Worm (Caenorhabditis elegans): ENCODE data around the gene ugt-46.

Gene ugt-46

DNA sequence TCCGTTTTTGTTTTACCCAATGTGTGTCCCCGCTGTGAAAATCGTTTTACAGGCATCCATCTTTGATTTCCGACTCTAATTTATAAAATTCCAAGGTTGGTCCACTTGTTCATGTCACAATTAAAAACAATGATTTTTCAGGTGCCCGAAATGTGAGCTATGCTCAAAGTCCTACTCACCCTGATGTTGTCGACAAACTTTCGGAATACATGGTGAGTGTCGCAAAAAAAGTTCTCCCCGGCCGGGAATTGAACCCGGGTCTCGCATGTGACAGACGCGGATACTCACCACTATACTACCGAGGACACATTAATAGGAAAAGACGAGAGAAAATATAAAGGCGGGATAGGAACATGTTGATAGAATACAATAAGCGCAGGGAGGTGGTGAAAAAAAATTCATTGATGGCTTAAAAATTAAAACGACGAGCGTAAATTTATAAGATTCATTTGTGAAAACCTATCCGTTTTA lies 40.4 kb downstream of the ugt-46 start, which contains the start of gene egl-17 (continued):
- peak; percentile 69 for TF ChIP-seq atf-7 (tag; optimal IDR thresholded peaks at IDR 0.05)
- peak; percentile 68 for TF ChIP-seq lir-1 (GFP tag; conservative IDR thresholded peaks at IDR 0.05)
- TF ChIP-seq snpc-4 (GFP tag; optimal IDR thresholded peaks at IDR 0.05): peak; percentile 79
- TF ChIP-seq snpc-4 (tag; optimal IDR thresholded peaks at IDR 0.05): peak; percentile 41 to 79 (median 75)
- peak; percentile 96 for TF ChIP-seq nhr-90 (tag; optimal IDR thresholded peaks at IDR 0.05)
- no peak for TF ChIP-seq F55B11.4 (tag; optimal IDR thresholded peaks at IDR 0.05; ENCODE audit: borderline replicate concordance, insufficient read depth)
- no peak for TF ChIP-seq efl-1 (GFP tag; optimal IDR thresholded peaks at IDR 0.05)
- peak; percentile 58 for TF ChIP-seq madf-6 (GFP tag; IDR thresholded peaks at IDR 0.05)
- TF ChIP-seq ekl-4 (GFP tag; IDR thresholded peaks at IDR 0.05): peak; percentile 79; the same call in 1 of the 2 replicates
- TF ChIP-seq madf-3 (GFP tag; IDR thresholded peaks at IDR 0.05): no peak
- TF ChIP-seq mxl-1 (tag; optimal IDR thresholded peaks at IDR 0.05): peak; percentile 94
- TF ChIP-seq K12H6.12 (tag; optimal IDR thresholded peaks at IDR 0.05): peak; percentile 69
- peak; percentile 42; the same call in 1 of the 2 replicates for TF ChIP-seq hsf-1 (GFP tag; IDR thresholded peaks at IDR 0.05)
- peak; percentile 45 for TF ChIP-seq nhr-80 (tag; optimal IDR thresholded peaks at IDR 0.05)
- no peak for TF ChIP-seq egrh-3 (GFP tag; IDR thresholded peaks at IDR 0.05)
- peak; percentile 88 for TF ChIP-seq ccch-3 (GFP tag; optimal IDR thresholded peaks at IDR 0.05)
- no peak for TF ChIP-seq dpl-1 (GFP tag; optimal IDR thresholded peaks at IDR 0.05)
- TF ChIP-seq akir-1 (GFP tag; optimal IDR thresholded peaks at IDR 0.05): no peak
- peak; percentile 75 for TF ChIP-seq gei-17 (GFP tag; optimal IDR thresholded peaks at IDR 0.05)
- TF ChIP-seq nfya-1 (tag; optimal IDR thresholded peaks at IDR 0.05; ENCODE audit: borderline replicate concordance, insufficient read depth): no peak
- peak; percentile 68 for TF ChIP-seq fkh-3 (tag; optimal IDR thresholded peaks at IDR 0.05)
- TF ChIP-seq pbrm-1 (GFP tag; IDR thresholded peaks at IDR 0.05): peak; percentile 75
- TF ChIP-seq pha-4 (tag; optimal IDR thresholded peaks at IDR 0.05): no peak
- no peak for TF ChIP-seq unc-62 (GFP tag; optimal IDR thresholded peaks at IDR 0.05)
- TF ChIP-seq ztf-18 (tag; optimal IDR thresholded peaks at IDR 0.05): peak; percentile 72
- no peak for TF ChIP-seq sea-2 (GFP tag; IDR thresholded peaks at IDR 0.05)
- peak; percentile 95 for TF ChIP-seq tbp1 (GFP tag; optimal IDR thresholded peaks at IDR 0.05)
- TF ChIP-seq repo-1 (tag; optimal IDR thresholded peaks at IDR 0.05): peak; percentile 83
- TF ChIP-seq F23B12.7 (tag; optimal IDR thresholded peaks at IDR 0.05; ENCODE audit: insufficient read depth): peak; percentile 78
- peak; percentile 59; the same call in 1 of the 2 replicates for TF ChIP-seq nhr-120 (GFP tag; IDR thresholded peaks at IDR 0.05)
- TF ChIP-seq snpc-1.1 (tag; optimal IDR thresholded peaks at IDR 0.05; ENCODE audit: insufficient read depth): peak; percentile 75
- peak; percentile 28 for TF ChIP-seq F10E7.11 (tag; optimal IDR thresholded peaks at IDR 0.05)
- peak; percentile 78 for TF ChIP-seq sptf-2 (GFP tag; optimal IDR thresholded peaks at IDR 0.05)
- peak; percentile 58 for TF ChIP-seq F57C9.4 (tag; optimal IDR thresholded peaks at IDR 0.05)
- TF ChIP-seq D2030.7 (GFP tag; IDR thresholded peaks at IDR 0.05): peak; percentile 78
- TF ChIP-seq rcor-1 (GFP tag; IDR thresholded peaks at IDR 0.05): peak; percentile 87
- no peak for TF ChIP-seq Y95B8A.8 (GFP tag; IDR thresholded peaks at IDR 0.05)
- TF ChIP-seq ceh-100 (GFP tag; IDR thresholded peaks at IDR 0.05): peak; percentile 67; the same call in 1 of the 2 replicates
- TF ChIP-seq xnd-1 (tag; optimal IDR thresholded peaks at IDR 0.05): no peak
- peak; percentile 75; the same call in 1 of the 2 replicates for TF ChIP-seq egl-18 (GFP tag; IDR thresholded peaks at IDR 0.05)
- peak; percentile 94 for TF ChIP-seq die-1 (tag; optimal IDR thresholded peaks at IDR 0.05)
- TF ChIP-seq lsl-1 (GFP tag; optimal IDR thresholded peaks at IDR 0.05): peak; percentile 28
- peak; percentile 82 for TF ChIP-seq ztf-26 (tag; optimal IDR thresholded peaks at IDR 0.05)
- TF ChIP-seq tbx-9 (tag; optimal IDR thresholded peaks at IDR 0.05; ENCODE audit: borderline replicate concordance): peak; percentile 66
- peak; percentile 89 for TF ChIP-seq aptf-3 (GFP tag; IDR thresholded peaks at IDR 0.05)
- peak; percentile 71 for TF ChIP-seq C06A6.2 (GFP tag; conservative IDR thresholded peaks at IDR 0.05)
- TF ChIP-seq hlh-12 (tag; optimal IDR thresholded peaks at IDR 0.05): peak; percentile 79
- TF ChIP-seq madf-10 (tag; optimal IDR thresholded peaks at IDR 0.05): peak; percentile 88
- peak; percentile 96 for TF ChIP-seq B0261.1 (tag; optimal IDR thresholded peaks at IDR 0.05)

Data from whole organism, young adult.